Fruit fly (Drosophila melanogaster): ENCODE results near the gene CG31068.

dm6 chr3R:27223012-27223411, 10.5 kb upstream of the CG31068 start:
- TF ChIP-seq D1 (tag; optimal IDR thresholded peaks at IDR 0.05): no peak
- TF ChIP-seq EcR (GFP tag; optimal IDR thresholded peaks at IDR 0.05): no peak
- no peak for TF ChIP-seq CG8301 (tag; optimal IDR thresholded peaks at IDR 0.05)
- no peak for TF ChIP-seq CG32121 (GFP tag; IDR thresholded peaks at IDR 0.05)
- no peak for TF ChIP-seq CG4496 (GFP tag; IDR thresholded peaks at IDR 0.05)
- no peak for TF ChIP-seq CG15710 (tag; optimal IDR thresholded peaks at IDR 0.05)
- no peak for TF ChIP-seq Pif1A (GFP tag; optimal IDR thresholded peaks at IDR 0.05)
- no peak for TF ChIP-seq CG9948 (tag; optimal IDR thresholded peaks at IDR 0.05)
- no peak for TF ChIP-seq CG34367 (tag; optimal IDR thresholded peaks at IDR 0.05)
- TF ChIP-seq CG13204 (GFP tag; optimal IDR thresholded peaks at IDR 0.05): no peak
- TF ChIP-seq Pif1B (GFP tag; optimal IDR thresholded peaks at IDR 0.05): no peak
- no peak for TF ChIP-seq CG17806 (tag; optimal IDR thresholded peaks at IDR 0.05)

Data from whole organism, pupa.